Fruit fly (Drosophila melanogaster): Measurements from ENCODE around the gene Ssl1.

The Ssl1 gene

DNA sequence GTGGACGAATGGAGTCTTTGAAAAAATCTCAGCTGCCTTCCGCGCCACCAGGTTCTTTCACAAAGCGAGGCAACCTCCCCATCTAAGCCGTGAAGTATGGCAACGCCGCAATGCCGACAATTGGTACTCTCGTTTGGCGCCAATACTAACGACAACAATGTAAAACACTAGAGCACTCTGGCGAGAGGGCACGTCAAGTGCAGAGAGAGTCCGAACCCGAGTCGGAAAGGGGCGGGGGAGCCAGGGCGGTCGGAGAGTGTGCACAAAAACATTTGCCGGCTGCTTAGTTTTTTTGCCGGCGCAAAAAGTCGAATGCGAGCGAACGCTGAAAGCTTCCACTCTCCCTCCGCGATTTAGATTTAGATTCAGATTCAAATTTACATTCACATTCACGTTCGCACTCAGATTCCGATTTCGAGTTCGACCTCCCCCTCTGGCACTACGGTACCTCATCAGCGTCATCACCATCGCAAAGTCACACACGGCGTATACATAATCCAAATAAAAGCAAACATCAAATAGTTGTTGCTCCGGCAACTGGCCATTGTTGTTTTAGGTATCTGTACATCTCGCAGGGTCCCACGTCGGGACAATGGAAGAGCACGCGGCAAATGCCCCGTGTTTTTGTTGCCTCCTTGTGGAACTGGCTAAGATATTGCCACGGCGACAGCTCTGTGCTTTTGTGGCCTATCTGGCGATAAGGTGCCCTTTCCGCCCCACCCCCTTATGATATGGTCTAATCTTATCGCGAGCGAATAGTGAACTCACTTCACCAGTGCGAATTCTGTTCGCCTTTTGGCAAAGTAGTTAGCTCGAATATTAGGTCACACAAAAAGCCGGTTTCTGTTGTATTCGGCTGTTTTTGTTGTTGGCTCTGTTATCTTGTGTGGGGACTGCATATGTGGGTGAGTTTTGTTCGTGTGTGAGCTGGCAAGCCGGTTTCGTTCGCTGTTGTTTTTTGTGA, 41.0 kb upstream of the Ssl1 start (continued):
- TF ChIP-seq CG14050 (GFP tag; IDR thresholded peaks at IDR 0.05) = no peak
- no peak for TF ChIP-seq CG10979 (tag; optimal IDR thresholded peaks at IDR 0.05)
- TF ChIP-seq CG34224 (GFP tag; IDR thresholded peaks at IDR 0.05; ENCODE audit: partially characterized antibody) = 0 out of 3 replicates have a peak, but pooled peaks have one; percentile 31
- no peak for TF ChIP-seq CrebB (tag; optimal IDR thresholded peaks at IDR 0.05)
- TF ChIP-seq CG10267 (tag; optimal IDR thresholded peaks at IDR 0.05) = no peak
- no peak for TF ChIP-seq B-H1 (GFP tag; IDR thresholded peaks at IDR 0.05)
- TF ChIP-seq dmrt11E (tag; optimal IDR thresholded peaks at IDR 0.05) = no peak
- TF ChIP-seq CG9797 (GFP tag; optimal IDR thresholded peaks at IDR 0.05) = no peak
- TF ChIP-seq Stat92E (GFP tag; optimal IDR thresholded peaks at IDR 0.05) = no peak
- no peak for TF ChIP-seq sob (GFP tag; IDR thresholded peaks at IDR 0.05)
- TF ChIP-seq Trl (optimal IDR thresholded peaks at IDR 0.05) = peak; percentile 39 to 76
- no peak for TF ChIP-seq Trl (GFP tag; optimal IDR thresholded peaks at IDR 0.05)
- peak; percentile 48; the same call in 1 of the 2 replicates for TF ChIP-seq CG4360 (GFP tag; IDR thresholded peaks at IDR 0.05)
- TF ChIP-seq sna (GFP tag; IDR thresholded peaks at IDR 0.05; ENCODE audit: partially characterized antibody) = 0 out of 2 replicates have a peak, but pooled peaks have one; percentile 22
- no peak for TF ChIP-seq CG8359 (GFP tag; optimal IDR thresholded peaks at IDR 0.05; ENCODE audit: borderline replicate concordance)
- TF ChIP-seq CG10366 (GFP tag; IDR thresholded peaks at IDR 0.05) = no peak
- TF ChIP-seq CG6175 (GFP tag; IDR thresholded peaks at IDR 0.05) = no peak
- no peak for TF ChIP-seq CG7963 (GFP tag; IDR thresholded peaks at IDR 0.05; ENCODE audit: partially characterized antibody)
- no peak for TF ChIP-seq CG17829 (tag; optimal IDR thresholded peaks at IDR 0.05)
- no peak for TF ChIP-seq Fer2 (tag; optimal IDR thresholded peaks at IDR 0.05)
- TF ChIP-seq Pdp1 (GFP tag; optimal IDR thresholded peaks at IDR 0.05) = peak in 1 of 2 experiments; percentile 24
- no peak for TF ChIP-seq usp (GFP tag; optimal IDR thresholded peaks at IDR 0.05)
- no peak for TF ChIP-seq Rfx (GFP tag; IDR thresholded peaks at IDR 0.05)
- TF ChIP-seq E2f2 (GFP tag; IDR thresholded peaks at IDR 0.05) = no peak
- peak; percentile 29 for TF ChIP-seq CG18599 (GFP tag; optimal IDR thresholded peaks at IDR 0.05)
- peak; percentile 49 for TF ChIP-seq HmgZ (tag; optimal IDR thresholded peaks at IDR 0.05)
- no peak for TF ChIP-seq CG14441 (GFP tag; IDR thresholded peaks at IDR 0.05)
- TF ChIP-seq Lhr (GFP tag; optimal IDR thresholded peaks at IDR 0.05) = no peak
- no peak for TF ChIP-seq klu (GFP tag; IDR thresholded peaks at IDR 0.05)
- no peak for TF ChIP-seq CG17912 (GFP tag; optimal IDR thresholded peaks at IDR 0.05)
- no peak for TF ChIP-seq CG31441 (GFP tag; IDR thresholded peaks at IDR 0.05)
- no peak for TF ChIP-seq Dbx (GFP tag; IDR thresholded peaks at IDR 0.05)
- no peak for TF ChIP-seq ci (GFP tag; IDR thresholded peaks at IDR 0.05)
- TF ChIP-seq chinmo (GFP tag; IDR thresholded peaks at IDR 0.05; ENCODE audit: partially characterized antibody) = peak; percentile 74; the same call in 2 of the 4 replicates
- no peak for TF ChIP-seq croc (GFP tag; conservative IDR thresholded peaks at IDR 0.05)
- TF ChIP-seq CG11085 (GFP tag; IDR thresholded peaks at IDR 0.05) = no peak
- no peak for TF ChIP-seq Blimp-1 (GFP tag; optimal IDR thresholded peaks at IDR 0.05)
- no peak for TF ChIP-seq CG14014 (GFP tag; IDR thresholded peaks at IDR 0.05)
- no peak for TF ChIP-seq MESR4 (GFP tag; optimal IDR thresholded peaks at IDR 0.05)
- no peak for TF ChIP-seq CG6854 (GFP tag; optimal IDR thresholded peaks at IDR 0.05)
- no peak for TF ChIP-seq CG6654 (GFP tag; optimal IDR thresholded peaks at IDR 0.05)
- TF ChIP-seq CG8924 (tag; optimal IDR thresholded peaks at IDR 0.05) = no peak
- TF ChIP-seq CG4707 (GFP tag; optimal IDR thresholded peaks at IDR 0.05) = no peak
- TF ChIP-seq kay (GFP tag; optimal IDR thresholded peaks at IDR 0.05) = no peak
- TF ChIP-seq CG17328 (GFP tag; IDR thresholded peaks at IDR 0.05) = no peak
- TF ChIP-seq gcm (GFP tag; optimal IDR thresholded peaks at IDR 0.05) = no peak
- no peak for TF ChIP-seq hkb (optimal IDR thresholded peaks at IDR 0.05)
- no peak for TF ChIP-seq hkb (GFP tag; IDR thresholded peaks at IDR 0.05)
- TF ChIP-seq Spps (tag; optimal IDR thresholded peaks at IDR 0.05) = no peak
